Worm (Caenorhabditis elegans): Measurements from ENCODE around the gene madf-11.

DNA sequence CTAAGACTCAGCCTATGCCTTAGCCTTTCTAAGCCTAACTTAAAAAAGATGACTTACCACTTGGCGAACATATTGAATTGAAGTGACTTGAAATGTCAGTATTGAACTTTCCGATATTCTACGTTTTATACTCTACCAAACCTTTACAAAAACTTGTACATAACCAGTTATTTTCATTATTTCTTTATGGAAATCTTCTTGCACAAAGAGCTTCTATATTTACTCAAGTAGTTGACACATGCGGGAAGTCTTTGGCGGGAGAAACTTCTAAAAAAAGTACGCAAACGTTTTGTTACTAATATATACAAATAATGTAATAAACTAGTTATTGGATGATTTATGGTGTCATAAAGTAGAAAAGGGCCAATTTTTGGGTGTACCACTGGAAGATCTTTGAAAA, 34.6 kb downstream of the madf-11 start, which contains the start of gene nspb-12:
- no peak for TF ChIP-seq klf-2 (GFP tag; conservative IDR thresholded peaks at IDR 0.05)
- TF ChIP-seq tab-1 (GFP tag; IDR thresholded peaks at IDR 0.05): no peak
- TF ChIP-seq flt-1 (GFP tag; IDR thresholded peaks at IDR 0.05): no peak
- TF ChIP-seq med-1 (GFP tag; optimal IDR thresholded peaks at IDR 0.05; ENCODE audit: insufficient read depth): no peak
- no peak for TF ChIP-seq T22C8.4 (GFP tag; IDR thresholded peaks at IDR 0.05)
- TF ChIP-seq ref-1 (GFP tag; conservative IDR thresholded peaks at IDR 0.05): no peak
- TF ChIP-seq ztf-23 (GFP tag; IDR thresholded peaks at IDR 0.05): no peak

All from whole organism, midembryonic.